Worm (Caenorhabditis elegans) whole organism, young adult: Measurements from ENCODE around the gene K10H10.9.
A peak's percentile ranks its signal among the peaks of the same experiment; 100 is the strongest.

Experiments used
- B0019.2 ChIP-seq: fragments of 200-800 bp; sonication (Bioruptor generic); conservative IDR thresholded peaks from 2 replicates; pipeline ENCODE4 v1.3.6; 2022; ENCODE audit warnings: missing genetic modification reagents, missing genetic modification characterization, missing compliant biosample characterization
- B0261.1 ChIP-seq: sonication (generic microtip); optimal IDR thresholded peaks from 2 replicates; lab custom pipeline; 2016; ENCODE audit warnings: mild to moderate bottlenecking, missing genetic modification characterization, moderate library complexity, missing compliant biosample characterization
- D2030.7 ChIP-seq: fragments of 200-800 bp; sonication (Bioruptor generic); IDR thresholded peaks from 2 replicates; pipeline ENCODE4 v1.3.6; 2022; ENCODE audit warnings: missing genetic modification reagents, missing genetic modification characterization, missing compliant biosample characterization
- F10E7.11 ChIP-seq: sonication (generic microtip); optimal IDR thresholded peaks from 2 replicates; lab custom pipeline; 2017; ENCODE audit warnings: mild to moderate bottlenecking, missing genetic modification characterization, moderate library complexity, missing compliant biosample characterization
- F23B12.7 ChIP-seq: sonication (generic microtip); optimal IDR thresholded peaks from 2 replicates; lab custom pipeline; 2017; ENCODE audit warnings: missing genetic modification characterization, mild to moderate bottlenecking, missing compliant biosample characterization, antibody characterized with exemption, moderate library complexity; ENCODE audit not compliant: insufficient read depth
- F57A8.1 ChIP-seq: fragments of 200-800 bp; sonication (Bioruptor generic); optimal IDR thresholded peaks from 2 replicates; lab custom pipeline; 2018; ENCODE audit warnings: mild to moderate bottlenecking, missing genetic modification characterization, moderate library complexity, missing compliant biosample characterization
- K12H6.12 ChIP-seq: fragments of 200-800 bp; sonication (Bioruptor generic); optimal IDR thresholded peaks from 2 replicates; lab custom pipeline; 2018; ENCODE audit warnings: mild to moderate bottlenecking, missing genetic modification characterization, missing compliant biosample characterization
- T07F8.4 ChIP-seq: sonication (generic microtip); optimal IDR thresholded peaks from 2 replicates; lab custom pipeline; 2016; ENCODE audit warnings: mild to moderate bottlenecking, missing genetic modification characterization, moderate library complexity, missing compliant biosample characterization
- Y53G8AR.9 ChIP-seq: fragments of 200-800 bp; sonication (Bioruptor generic); conservative IDR thresholded peaks from 2 replicates; pipeline ENCODE4 v1.3.6; 2022; ENCODE audit warnings: missing genetic modification reagents, missing genetic modification characterization, missing compliant biosample characterization
- Y56A3A.18 ChIP-seq: fragments of 200-800 bp; sonication (Bioruptor generic); IDR thresholded peaks from 2 replicates; pipeline ENCODE4 v1.3.6; 2022; ENCODE audit warnings: missing genetic modification reagents, missing genetic modification characterization, missing compliant biosample characterization
- Y95B8A.8 ChIP-seq: fragments of 200-800 bp; sonication (Bioruptor generic); IDR thresholded peaks from 2 replicates; pipeline ENCODE4 v1.3.6; 2022; ENCODE audit warnings: missing genetic modification reagents, missing genetic modification characterization, missing compliant biosample characterization
- aptf-3 ChIP-seq: fragments of 200-800 bp; sonication (Bioruptor generic); IDR thresholded peaks from 2 replicates; pipeline ENCODE4 v1.3.6; 2022; ENCODE audit warnings: missing genetic modification characterization, missing compliant biosample characterization
- attf-3 ChIP-seq: fragments of 200-800 bp; sonication (Bioruptor generic); conservative IDR thresholded peaks from 2 replicates; pipeline ENCODE4 v1.3.6; 2022; ENCODE audit warnings: missing genetic modification reagents, missing genetic modification characterization, missing compliant biosample characterization
- attf-5 ChIP-seq: fragments of 200-800 bp; sonication (Bioruptor generic); optimal IDR thresholded peaks from 2 replicates; lab custom pipeline; 2018; ENCODE audit warnings: mild to moderate bottlenecking, missing genetic modification characterization, missing compliant biosample characterization
- cebp-1 ChIP-seq, 2 experiments: fragments of 200-800 bp in 1 of 2; sonication (Bioruptor generic) in 1 of 2; sonication (generic microtip) in 1 of 2; IDR thresholded peaks in 1 of 2; optimal IDR thresholded peaks in 1 of 2; 2 replicates each; pipeline versions ENCODE4 v1.3.6 to Lab custom; 2017 to 2022; ENCODE audit warnings: missing compliant biosample characterization in 2 of 2, missing genetic modification characterization in 2 of 2, mild to moderate bottlenecking in 1 of 2, missing genetic modification reagents in 1 of 2, moderate library complexity in 1 of 2
- cebp-2 ChIP-seq: fragments of 200-800 bp; sonication (Bioruptor generic); IDR thresholded peaks from 2 replicates; pipeline ENCODE4 v1.3.6; 2022; ENCODE audit warnings: missing genetic modification characterization, missing compliant biosample characterization
- ceh-91 ChIP-seq: fragments of 200-800 bp; sonication (Bioruptor generic); IDR thresholded peaks from 2 replicates; pipeline ENCODE4 v1.3.6; 2022; ENCODE audit warnings: missing genetic modification reagents, missing genetic modification characterization, missing compliant biosample characterization
- dox-1 ChIP-seq: fragments of 200-800 bp; sonication (Bioruptor generic); IDR thresholded peaks from 2 replicates; pipeline ENCODE4 v1.3.6; 2022; ENCODE audit warnings: missing genetic modification reagents, missing genetic modification characterization, missing compliant biosample characterization
- dpl-1 ChIP-seq: fragments of 150-350 bp; optimal IDR thresholded peaks from 2 replicates; lab custom pipeline; 2014; ENCODE audit warnings: missing biosample characterization, missing genetic modification reagents, missing genetic modification characterization
- efl-1 ChIP-seq: fragments of 150-350 bp; optimal IDR thresholded peaks from 2 replicates; lab custom pipeline; 2014; ENCODE audit warnings: missing biosample characterization, missing genetic modification reagents, missing genetic modification characterization
- ekl-4 ChIP-seq: fragments of 200-800 bp; sonication (Bioruptor generic); IDR thresholded peaks from 2 replicates; pipeline ENCODE4 v1.3.6; 2022; ENCODE audit warnings: missing genetic modification reagents, missing genetic modification characterization, missing compliant biosample characterization
- him-1 ChIP-seq: sonication (generic microtip); optimal IDR thresholded peaks from 2 replicates; lab custom pipeline; 2016; ENCODE audit warnings: missing genotype, missing genetic modification reagents, missing genetic modification characterization, missing compliant biosample characterization
- hlh-12 ChIP-seq: sonication (generic microtip); optimal IDR thresholded peaks from 2 replicates; lab custom pipeline; 2016; ENCODE audit warnings: missing genetic modification characterization, missing compliant biosample characterization
- hlh-26 ChIP-seq: fragments of 200-800 bp; sonication (Bioruptor generic); conservative IDR thresholded peaks from 2 replicates; pipeline ENCODE4 v1.3.6; 2022; ENCODE audit warnings: missing genetic modification reagents, missing genetic modification characterization, missing compliant biosample characterization
- hrde-1 ChIP-seq: sonication (generic microtip); optimal IDR thresholded peaks from 2 replicates; lab custom pipeline; 2016; ENCODE audit warnings: missing genetic modification characterization, mild to moderate bottlenecking, missing compliant biosample characterization, moderate library complexity, missing genotype, missing genetic modification reagents, borderline replicate concordance
- lin-35 ChIP-seq, 3 experiments: fragments of 150-350 bp in 2 of 3; sonication (generic microtip) in 1 of 3; optimal IDR thresholded peaks; 2 replicates each; lab custom pipeline; 2014 to 2018; ENCODE audit warnings: missing biosample characterization in 3 of 3, missing genetic modification characterization in 3 of 3, missing genetic modification reagents in 3 of 3
- lin-54 ChIP-seq: fragments of 200-800 bp; sonication (Bioruptor generic); optimal IDR thresholded peaks from 2 replicates; lab custom pipeline; 2018; ENCODE audit warnings: mild to moderate bottlenecking, missing genetic modification characterization, missing compliant biosample characterization
- lir-1 ChIP-seq: fragments of 200-800 bp; sonication (Bioruptor generic); conservative IDR thresholded peaks from 2 replicates; pipeline ENCODE4 v1.3.6; 2022; ENCODE audit warnings: missing genetic modification reagents, missing genetic modification characterization, missing compliant biosample characterization
- madf-10 ChIP-seq: sonication (generic microtip); optimal IDR thresholded peaks from 2 replicates; lab custom pipeline; 2016; ENCODE audit warnings: mild to moderate bottlenecking, missing genetic modification characterization, missing compliant biosample characterization
- madf-3 ChIP-seq: fragments of 200-800 bp; sonication (Bioruptor generic); IDR thresholded peaks from 2 replicates; pipeline ENCODE4 v1.3.6; 2022; ENCODE audit warnings: missing genetic modification reagents, missing genetic modification characterization, missing compliant biosample characterization
- madf-8 ChIP-seq: fragments of 200-800 bp; sonication (Bioruptor generic); conservative IDR thresholded peaks from 2 replicates; pipeline ENCODE4 v1.3.6; 2022; ENCODE audit warnings: missing genetic modification reagents, missing genetic modification characterization, missing compliant biosample characterization
- mcd-1 ChIP-seq: fragments of 200-800 bp; sonication (Bioruptor generic); IDR thresholded peaks from 2 replicates; pipeline ENCODE4 v1.3.6; 2022; ENCODE audit warnings: missing genetic modification reagents, missing genetic modification characterization, missing compliant biosample characterization
- nfya-1 ChIP-seq: sonication (generic microtip); optimal IDR thresholded peaks from 2 replicates; lab custom pipeline; 2017; ENCODE audit warnings: antibody characterized with exemption, missing compliant biosample characterization, missing genetic modification characterization, borderline replicate concordance; ENCODE audit not compliant: insufficient read depth
- nhr-179 ChIP-seq: sonication (generic microtip); optimal IDR thresholded peaks from 2 replicates; lab custom pipeline; 2016; ENCODE audit warnings: mild to moderate bottlenecking, missing genetic modification characterization, missing compliant biosample characterization
- nhr-27 ChIP-seq: fragments of 200-800 bp; sonication (Bioruptor generic); optimal IDR thresholded peaks from 2 replicates; lab custom pipeline; 2018; ENCODE audit warnings: mild to moderate bottlenecking, missing genetic modification characterization, moderate library complexity, missing compliant biosample characterization
- pha-4 ChIP-seq: fragments of 150-350 bp; sonication (generic microtip); optimal IDR thresholded peaks from 2 replicates; lab custom pipeline; 2014; ENCODE audit warnings: missing biosample characterization, missing genetic modification reagents, missing genetic modification characterization
- rpc-1 ChIP-seq, 2 experiments: fragments of 150-350 bp in 1 of 2; sonication (generic microtip) in 1 of 2; optimal IDR thresholded peaks; 2 replicates each; lab custom pipeline; 2014 to 2018; ENCODE audit warnings: missing biosample characterization in 1 of 2, missing genetic modification characterization in 1 of 2, missing genetic modification reagents in 1 of 2, missing genotype in 1 of 2
- snpc-1.3 ChIP-seq: sonication (generic microtip); optimal IDR thresholded peaks from 2 replicates; lab custom pipeline; 2017; ENCODE audit warnings: missing genetic modification characterization, mild to moderate bottlenecking, missing compliant biosample characterization, antibody characterized with exemption, moderate library complexity, missing genotype, missing genetic modification reagents; ENCODE audit not compliant: insufficient read depth
- snpc-4 ChIP-seq, 5 experiments: fragments of 150-350 bp in 1 of 5; sonication (generic microtip) in 4 of 5; optimal IDR thresholded peaks; 2 replicates each; lab custom pipeline; 2014 to 2018; ENCODE audit warnings: missing genetic modification characterization in 5 of 5, missing biosample characterization in 3 of 5, antibody characterized with exemption in 2 of 5, mild to moderate bottlenecking in 2 of 5, missing compliant biosample characterization in 2 of 5, missing genotype in 2 of 5, moderate library complexity in 2 of 5, missing genetic modification reagents in 1 of 5
- tbp1 ChIP-seq: fragments of 200-800 bp; sonication (Bioruptor generic); optimal IDR thresholded peaks from 2 replicates; lab custom pipeline; 2018; ENCODE audit warnings: mild to moderate bottlenecking, missing genetic modification characterization, missing compliant biosample characterization
- tbx-9 ChIP-seq: sonication (generic microtip); optimal IDR thresholded peaks from 2 replicates; lab custom pipeline; 2016; ENCODE audit warnings: borderline replicate concordance, missing genetic modification characterization, inconsistent platforms, missing compliant biosample characterization
- xnd-1 ChIP-seq: sonication (generic microtip); optimal IDR thresholded peaks from 2 replicates; lab custom pipeline; 2016; ENCODE audit warnings: missing genotype, missing genetic modification reagents, missing genetic modification characterization, missing compliant biosample characterization
- ztf-25 ChIP-seq: fragments of 200-800 bp; sonication (Bioruptor generic); IDR thresholded peaks from 2 replicates; pipeline ENCODE4 v1.3.6; 2022; ENCODE audit warnings: missing genetic modification reagents, missing genetic modification characterization, missing compliant biosample characterization
- ztf-26 ChIP-seq: sonication (generic microtip); optimal IDR thresholded peaks from 2 replicates; lab custom pipeline; 2017; ENCODE audit warnings: missing genetic modification characterization, missing compliant biosample characterization

K10H10.9 gene

DNA sequence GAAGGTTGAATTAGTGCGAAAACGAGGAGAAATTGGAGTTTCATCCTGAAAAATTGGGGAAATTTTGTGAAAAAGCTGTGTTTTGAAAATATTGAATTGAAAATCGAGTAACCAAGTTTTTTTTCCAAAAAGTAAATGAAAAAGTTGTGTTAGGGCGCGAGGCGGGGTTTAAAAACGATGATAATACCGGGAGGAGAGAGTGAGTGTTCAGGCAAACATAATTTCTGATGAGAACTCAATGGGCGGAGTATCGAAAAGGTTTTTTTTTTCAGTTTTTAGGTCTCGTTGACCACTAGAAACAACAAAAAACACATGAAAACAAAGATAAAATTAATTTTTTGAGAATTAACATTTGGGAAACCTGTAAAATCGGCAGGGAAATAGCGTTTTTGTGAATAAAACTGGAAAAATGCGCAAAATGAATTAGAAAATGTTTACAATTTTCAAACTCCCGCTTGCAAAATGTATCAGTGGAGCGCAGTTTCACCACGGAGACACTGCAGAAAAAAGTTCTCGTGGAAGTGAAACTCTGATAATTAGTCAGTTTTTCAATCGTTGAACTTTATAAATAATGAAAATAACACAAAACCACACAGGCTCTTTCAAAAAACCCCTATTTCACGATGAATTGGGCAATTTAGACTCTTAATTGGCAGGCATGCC, 35.2 kb downstream of the K10H10.9 start, which contains the start of gene C13B4.1 (continued):
- peak; percentile 11 for TF ChIP-seq him-1 (tag; lab: Kevin White, UChicago)
- peak in 2 of 3 experiments; percentile 11 to 55 for TF ChIP-seq lin-35 (GFP tag; optimal IDR thresholded peaks at IDR 0.05; lab: Kevin White, UChicago)
- no peak for TF ChIP-seq cebp-2 (GFP tag; lab: Robert Waterston, UW)
- TF ChIP-seq B0261.1 = no peak
- TF ChIP-seq dox-1 (GFP tag; lab: Robert Waterston, UW) = peak; percentile 67
- peak; percentile 26 for TF ChIP-seq tbp1
- peak; percentile 61 for TF ChIP-seq ceh-91 (GFP tag; lab: Robert Waterston, UW)
- TF ChIP-seq Y56A3A.18 = no peak
- peak; percentile 50 for TF ChIP-seq xnd-1 (tag; lab: Kevin White, UChicago)
- no peak for TF ChIP-seq madf-3 (GFP tag; lab: Robert Waterston, UW)
- no peak for TF ChIP-seq T07F8.4
- TF ChIP-seq, all 124 proteins: peak for 23

DNA sequence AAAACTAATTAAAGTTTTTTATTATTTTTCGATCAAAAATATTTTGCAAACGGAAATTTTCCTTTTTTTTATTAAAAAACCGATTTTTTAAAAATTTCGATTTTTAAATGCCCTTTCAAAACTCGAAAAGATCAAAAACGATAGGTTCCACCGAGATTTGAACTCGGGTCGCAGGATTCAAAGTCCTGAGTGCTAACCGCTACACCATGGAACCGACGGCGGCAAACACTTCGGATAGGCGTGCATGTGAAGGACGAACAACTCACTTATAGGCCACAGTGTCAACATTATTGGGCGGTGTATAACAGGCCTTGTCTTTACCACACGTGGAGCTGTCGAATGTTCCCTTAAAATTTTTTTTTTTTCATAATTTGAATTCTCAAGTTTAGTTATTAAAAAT, 40.2 kb downstream of the K10H10.9 start:
- no peak for TF ChIP-seq snpc-4 (GFP tag; optimal IDR thresholded peaks at IDR 0.05; lab: Kevin White, UChicago)
- TF ChIP-seq snpc-4 (tag; optimal IDR thresholded peaks at IDR 0.05; lab: Kevin White, UChicago) = peak in 1 of 4 experiments; percentile 27
- TF ChIP-seq hlh-12 (tag; lab: Kevin White, UChicago) = no peak
- TF ChIP-seq ztf-25 (GFP tag; lab: Robert Waterston, UW) = no peak
- TF ChIP-seq tbx-9 (tag; lab: Kevin White, UChicago) = no peak
- no peak for TF ChIP-seq F57A8.1 (GFP tag; lab: Kevin White, UChicago)
- TF ChIP-seq aptf-3 (GFP tag; lab: Robert Waterston, UW) = no peak
- TF ChIP-seq mcd-1 = peak; percentile 44
- no peak for TF ChIP-seq lir-1 (GFP tag; lab: Robert Waterston, UW)
- TF ChIP-seq cebp-1 (GFP tag; IDR thresholded peaks at IDR 0.05; lab: Robert Waterston, UW) = no peak
- TF ChIP-seq cebp-1 (tag; optimal IDR thresholded peaks at IDR 0.05; lab: Kevin White, UChicago) = no peak
- no peak for TF ChIP-seq madf-3 (GFP tag; lab: Robert Waterston, UW)
- no peak for TF ChIP-seq pha-4 (tag; lab: Kevin White, UChicago)
- no peak for TF ChIP-seq nhr-179 (tag; lab: Kevin White, UChicago)
- TF ChIP-seq snpc-1.3 (tag; lab: Kevin White, UChicago) = no peak
- TF ChIP-seq D2030.7 (GFP tag; lab: Robert Waterston, UW) = no peak
- peak; percentile 50 for TF ChIP-seq rpc-1 (optimal IDR thresholded peaks at IDR 0.05; lab: Kevin White, UChicago)
- TF ChIP-seq rpc-1 (tag; optimal IDR thresholded peaks at IDR 0.05; lab: Kevin White, UChicago) = peak; percentile 70
- TF ChIP-seq nfya-1 (tag; lab: Kevin White, UChicago) = no peak
- no peak for TF ChIP-seq B0019.2
- peak; percentile 69 for TF ChIP-seq B0261.1
- TF ChIP-seq K12H6.12 (tag; lab: Kevin White, UChicago) = no peak
- TF ChIP-seq nhr-27 (tag; lab: Kevin White, UChicago) = no peak
- TF ChIP-seq T07F8.4 = no peak
- no peak for TF ChIP-seq madf-10 (tag; lab: Kevin White, UChicago)
- TF ChIP-seq ekl-4 (GFP tag; lab: Robert Waterston, UW) = no peak
- no peak for TF ChIP-seq F23B12.7 (tag; lab: Kevin White, UChicago)
- no peak for TF ChIP-seq hlh-26 (GFP tag; lab: Robert Waterston, UW)
- no peak for TF ChIP-seq F10E7.11
- TF ChIP-seq lin-54 (GFP tag; lab: Kevin White, UChicago) = peak; percentile 18
- no peak for TF ChIP-seq madf-8
- TF ChIP-seq efl-1 = no peak
- no peak for TF ChIP-seq dpl-1
- no peak for TF ChIP-seq dox-1 (GFP tag; lab: Robert Waterston, UW)
- TF ChIP-seq ztf-26 (tag; lab: Kevin White, UChicago) = no peak
- TF ChIP-seq attf-3 (GFP tag; lab: Robert Waterston, UW) = no peak
- TF ChIP-seq Y53G8AR.9 = no peak
- TF ChIP-seq attf-5 (GFP tag; lab: Kevin White, UChicago) = no peak
- TF ChIP-seq hrde-1 (tag; lab: Kevin White, UChicago) = no peak
- TF ChIP-seq Y95B8A.8 (GFP tag; lab: Robert Waterston, UW) = no peak
